Worm (Caenorhabditis elegans) whole organism, dauer: ENCODE measurements around the gene msp-77.
"Not testable (repeated sequence)": the region's sequence is repeated elsewhere in the genome, so short reads cannot be mapped to it uniquely, and the experiment has no call there.

Source experiments
- unc-62 ChIP-seq: sonication (generic microtip); optimal IDR thresholded peaks from 2 replicates; lab custom pipeline; 2017; ENCODE audit warnings: missing biosample characterization, missing genetic modification reagents, missing genetic modification characterization

Gene msp-77

ce11 chrIV:9869344-9869743, 25.1 kb upstream of the msp-77 start:
- TF ChIP-seq unc-62 (GFP tag; lab: Kevin White, UChicago), result no peak

ce11 chrIV:9872210-9872609, 22.2 kb upstream of the msp-77 start:
- no peak for TF ChIP-seq unc-62 (GFP tag; lab: Kevin White, UChicago)

ce11 chrIV:9872786-9873185, 21.6 kb upstream of the msp-77 start:
- no peak for TF ChIP-seq unc-62 (GFP tag; lab: Kevin White, UChicago)

ce11 chrIV:9873837-9874236, 20.6 kb upstream of the msp-77 start:
- TF ChIP-seq unc-62 (GFP tag; lab: Kevin White, UChicago), result no peak

- no peak for TF ChIP-seq unc-62 (GFP tag; lab: Kevin White, UChicago)
Observed at ce11 chrIV:9875646-9876045, 18.8 kb upstream of the msp-77 start.

ce11 chrIV:9878893-9879379, 15.5 kb upstream of the msp-77 start, which contains the start of gene nhr-4:
nhr-4 (plus strand) TSS chrIV:9879329.
- TF ChIP-seq unc-62 (GFP tag; lab: Kevin White, UChicago), result no peak

ce11 chrIV:9884257-9884656, 10.2 kb upstream of the msp-77 start, which contains the start of the genes prp-18 and mccc-1:
prp-18 (minus strand) TSS chrIV:9884383.
mccc-1 (plus strand) TSS chrIV:9884570.
- no peak for TF ChIP-seq unc-62 (GFP tag; lab: Kevin White, UChicago)

- no peak for TF ChIP-seq unc-62 (GFP tag; lab: Kevin White, UChicago)
Observed at ce11 chrIV:9889857-9890256, 4.6 kb upstream of the msp-77 start, which contains the start of gene ttbk-3. ttbk-3 (minus strand) TSS chrIV:9889957.

- TF ChIP-seq unc-62 (GFP tag; lab: Kevin White, UChicago), result no peak
Observed at ce11 chrIV:9891938-9892337, 2.5 kb upstream of the msp-77 start, which contains the start of gene F32B6.4. F32B6.4 (minus strand) TSS chrIV:9892038.

ce11 chrIV:9893649-9894048, 782 bp upstream of the msp-77 start, which contains the start of gene sss-1:
sss-1 (minus strand) TSS chrIV:9893749.
- not testable (repeated sequence) for TF ChIP-seq unc-62 (GFP tag; lab: Kevin White, UChicago)

- no peak for TF ChIP-seq unc-62 (GFP tag; lab: Kevin White, UChicago)
Observed at ce11 chrIV:9895088-9895487, 657 bp downstream of the msp-77 start, which contains the start of gene ssp-32. ssp-32 (plus strand) TSS chrIV:9895388.

ce11 chrIV:9898712-9899111, 4.3 kb downstream of the msp-77 start, which contains the start of gene tbc-3:
tbc-3 (plus strand) TSS chrIV:9899012.
- TF ChIP-seq unc-62 (GFP tag; lab: Kevin White, UChicago), result no peak

ce11 chrIV:9899227-9899626, 4.8 kb downstream of the msp-77 start:
- TF ChIP-seq unc-62 (GFP tag; lab: Kevin White, UChicago), result no peak

ce11 chrIV:9903608-9904007, 9.2 kb downstream of the msp-77 start, which contains the start of gene best-13:
best-13 (plus strand) TSS chrIV:9903908.
- no peak for TF ChIP-seq unc-62 (GFP tag; lab: Kevin White, UChicago)

ce11 chrIV:9913064-9913463, 18.6 kb downstream of the msp-77 start:
- no peak for TF ChIP-seq unc-62 (GFP tag; lab: Kevin White, UChicago)

ce11 chrIV:9915128-9915527, 20.7 kb downstream of the msp-77 start:
- TF ChIP-seq unc-62 (GFP tag; lab: Kevin White, UChicago), result no peak

ce11 chrIV:9916224-9916623, 21.8 kb downstream of the msp-77 start, which contains the start of gene bed-3:
bed-3 (plus strand) TSS chrIV:9916524.
- TF ChIP-seq unc-62 (GFP tag; lab: Kevin White, UChicago), result no peak
